Worm (Caenorhabditis elegans) whole organism, young adult: Measurements from ENCODE around the gene col-95.

Source experiments
- ama-1 ChIP-seq, 3 experiments: fragments of 150-350 bp in 1 of 3; sonication (generic microtip) in 2 of 3; optimal IDR thresholded peaks; 2 replicates each; lab custom pipeline; 2014 to 2018; ENCODE audit warnings: missing biosample characterization in 2 of 3, missing genetic modification characterization in 2 of 3, missing genetic modification reagents in 2 of 3
- dox-1 ChIP-seq: fragments of 200-800 bp; sonication (Bioruptor generic); IDR thresholded peaks from 2 replicates; pipeline ENCODE4 v1.3.6; 2022; ENCODE audit warnings: missing genetic modification reagents, missing genetic modification characterization, missing compliant biosample characterization
- lir-1 ChIP-seq: fragments of 200-800 bp; sonication (Bioruptor generic); conservative IDR thresholded peaks from 2 replicates; pipeline ENCODE4 v1.3.6; 2022; ENCODE audit warnings: missing genetic modification reagents, missing genetic modification characterization, missing compliant biosample characterization
- mel-28 ChIP-seq: sonication (generic microtip); optimal IDR thresholded peaks from 2 replicates; lab custom pipeline; 2016; ENCODE audit warnings: borderline replicate concordance, mild to moderate bottlenecking, missing genetic modification characterization, missing compliant biosample characterization
- mes-4 ChIP-seq: sonication (generic microtip); optimal IDR thresholded peaks from 2 replicates; lab custom pipeline; 2016; ENCODE audit warnings: missing genotype, missing genetic modification characterization, missing compliant biosample characterization
- snpc-4 ChIP-seq, 5 experiments: fragments of 150-350 bp in 1 of 5; sonication (generic microtip) in 4 of 5; optimal IDR thresholded peaks; 2 replicates each; lab custom pipeline; 2014 to 2018; ENCODE audit warnings: missing genetic modification characterization in 5 of 5, missing biosample characterization in 3 of 5, antibody characterized with exemption in 2 of 5, mild to moderate bottlenecking in 2 of 5, missing compliant biosample characterization in 2 of 5, missing genotype in 2 of 5, moderate library complexity in 2 of 5, missing genetic modification reagents in 1 of 5
- unc-62 ChIP-seq: fragments of 150-350 bp; optimal IDR thresholded peaks from 2 replicates; lab custom pipeline; 2014; ENCODE audit warnings: missing biosample characterization, missing genetic modification reagents, missing genetic modification characterization
- ztf-6 ChIP-seq: fragments of 200-800 bp; sonication (Bioruptor generic); IDR thresholded peaks from 2 replicates; pipeline ENCODE4 v1.3.6; 2022; ENCODE audit warnings: missing genetic modification reagents, missing genetic modification characterization, missing compliant biosample characterization

- TF ChIP-seq unc-62 (GFP tag; lab: Kevin White, UChicago) (no peak), lir-1 (GFP tag; lab: Robert Waterston, UW) (no peak), dox-1 (no peak), ama-1 (optimal IDR thresholded peaks at IDR 0.05; lab: Kevin White, UChicago) (no peak), ama-1 (GFP tag; optimal IDR thresholded peaks at IDR 0.05; lab: Kevin White, UChicago) (no peak), snpc-4 (GFP tag; optimal IDR thresholded peaks at IDR 0.05; lab: Kevin White, UChicago) (no peak), snpc-4 (tag; optimal IDR thresholded peaks at IDR 0.05; lab: Kevin White, UChicago) (no peak), mel-28 (tag; lab: Kevin White, UChicago) (no peak), mes-4 (tag; lab: Kevin White, UChicago) (no peak), ztf-6 (GFP tag; lab: Robert Waterston, UW) (no peak)
Measured at ce11 chrIII:11683790-11684189, 20.0 kb upstream of the col-95 start.
